Worm (Caenorhabditis elegans) whole organism, young adult: ENCODE data around the gene T19H12.3.

Experiments
- C17E4.6 ChIP-seq: fragments of 200-800 bp; sonication (Bioruptor generic); IDR thresholded peaks from 2 replicates; pipeline ENCODE4 v1.3.6; 2022; ENCODE audit warnings: missing genetic modification reagents, missing genetic modification characterization, missing compliant biosample characterization
- ama-1 ChIP-seq, 3 experiments: fragments of 150-350 bp in 1 of 3; sonication (generic microtip) in 2 of 3; optimal IDR thresholded peaks; 2 replicates each; lab custom pipeline; 2014 to 2018; ENCODE audit warnings: missing biosample characterization in 2 of 3, missing genetic modification characterization in 2 of 3, missing genetic modification reagents in 2 of 3
- cebp-1 ChIP-seq, 2 experiments: fragments of 200-800 bp in 1 of 2; sonication (Bioruptor generic) in 1 of 2; sonication (generic microtip) in 1 of 2; IDR thresholded peaks in 1 of 2; optimal IDR thresholded peaks in 1 of 2; 2 replicates each; pipeline versions ENCODE4 v1.3.6 to Lab custom; 2017 to 2022; ENCODE audit warnings: missing compliant biosample characterization in 2 of 2, missing genetic modification characterization in 2 of 2, mild to moderate bottlenecking in 1 of 2, missing genetic modification reagents in 1 of 2, moderate library complexity in 1 of 2
- ceh-100 ChIP-seq: fragments of 200-800 bp; sonication (Bioruptor generic); IDR thresholded peaks from 2 replicates; pipeline ENCODE4 v1.3.6; 2022; ENCODE audit warnings: missing genetic modification reagents, missing genetic modification characterization, missing compliant biosample characterization
- fkh-3 ChIP-seq: sonication (generic microtip); optimal IDR thresholded peaks from 2 replicates; lab custom pipeline; 2016; ENCODE audit warnings: mild to moderate bottlenecking, missing genetic modification characterization, missing compliant biosample characterization
- lag-1 ChIP-seq: fragments of 200-800 bp; sonication (Bioruptor generic); IDR thresholded peaks from 2 replicates; pipeline ENCODE4 v1.3.6; 2022; ENCODE audit warnings: missing genetic modification reagents, missing genetic modification characterization, missing compliant biosample characterization
- mes-4 ChIP-seq: sonication (generic microtip); optimal IDR thresholded peaks from 2 replicates; lab custom pipeline; 2016; ENCODE audit warnings: missing genotype, missing genetic modification characterization, missing compliant biosample characterization
- pha-4 ChIP-seq: fragments of 150-350 bp; sonication (generic microtip); optimal IDR thresholded peaks from 2 replicates; lab custom pipeline; 2014; ENCODE audit warnings: missing biosample characterization, missing genetic modification reagents, missing genetic modification characterization
- ztf-18 ChIP-seq: sonication (generic microtip); optimal IDR thresholded peaks from 2 replicates; lab custom pipeline; 2016; ENCODE audit warnings: missing genotype, mild to moderate bottlenecking, missing genetic modification characterization, missing compliant biosample characterization
- ztf-6 ChIP-seq: fragments of 200-800 bp; sonication (Bioruptor generic); IDR thresholded peaks from 2 replicates; pipeline ENCODE4 v1.3.6; 2022; ENCODE audit warnings: missing genetic modification reagents, missing genetic modification characterization, missing compliant biosample characterization

DNA sequence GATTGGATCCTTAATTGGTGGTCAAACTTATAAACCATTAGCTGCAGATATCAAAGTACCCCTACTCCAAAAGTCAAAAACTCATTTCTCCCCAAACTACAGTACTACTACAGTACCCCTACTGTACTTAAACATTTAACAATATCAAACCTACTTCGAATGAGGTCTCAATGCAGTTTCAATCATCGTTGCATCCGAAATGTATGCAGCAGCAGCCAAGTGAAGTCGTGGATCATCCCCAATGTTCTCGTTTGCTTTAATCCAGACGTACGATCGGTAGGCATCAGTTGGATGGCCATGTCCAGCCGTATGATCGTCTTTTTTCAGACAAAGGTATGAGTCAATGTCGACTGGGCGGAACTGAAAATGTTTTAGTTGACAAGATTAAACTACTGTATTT, 27.9 kb upstream of the T19H12.3 start:
- TF ChIP-seq pha-4 (no peak), lag-1 (GFP tag; lab: Robert Waterston, UW) (no peak), mes-4 (tag; lab: Kevin White, UChicago) (no peak), fkh-3 (tag; lab: Kevin White, UChicago) (no peak), C17E4.6 (GFP tag; lab: Robert Waterston, UW) (no peak), cebp-1 (GFP tag; IDR thresholded peaks at IDR 0.05; lab: Robert Waterston, UW) (no peak), cebp-1 (tag; optimal IDR thresholded peaks at IDR 0.05; lab: Kevin White, UChicago) (no peak), ceh-100 (GFP tag; lab: Robert Waterston, UW) (no peak), ztf-18 (tag; lab: Kevin White, UChicago) (no peak), ztf-6 (no peak), ama-1 (optimal IDR thresholded peaks at IDR 0.05; lab: Kevin White, UChicago) (no peak), ama-1 (GFP tag; optimal IDR thresholded peaks at IDR 0.05; lab: Kevin White, UChicago) (no peak)
